Worm (Caenorhabditis elegans): ENCODE results near the gene M153.3.
A peak's percentile ranks its signal among the peaks of the same experiment; 100 is the strongest.

M153.3 gene

DNA sequence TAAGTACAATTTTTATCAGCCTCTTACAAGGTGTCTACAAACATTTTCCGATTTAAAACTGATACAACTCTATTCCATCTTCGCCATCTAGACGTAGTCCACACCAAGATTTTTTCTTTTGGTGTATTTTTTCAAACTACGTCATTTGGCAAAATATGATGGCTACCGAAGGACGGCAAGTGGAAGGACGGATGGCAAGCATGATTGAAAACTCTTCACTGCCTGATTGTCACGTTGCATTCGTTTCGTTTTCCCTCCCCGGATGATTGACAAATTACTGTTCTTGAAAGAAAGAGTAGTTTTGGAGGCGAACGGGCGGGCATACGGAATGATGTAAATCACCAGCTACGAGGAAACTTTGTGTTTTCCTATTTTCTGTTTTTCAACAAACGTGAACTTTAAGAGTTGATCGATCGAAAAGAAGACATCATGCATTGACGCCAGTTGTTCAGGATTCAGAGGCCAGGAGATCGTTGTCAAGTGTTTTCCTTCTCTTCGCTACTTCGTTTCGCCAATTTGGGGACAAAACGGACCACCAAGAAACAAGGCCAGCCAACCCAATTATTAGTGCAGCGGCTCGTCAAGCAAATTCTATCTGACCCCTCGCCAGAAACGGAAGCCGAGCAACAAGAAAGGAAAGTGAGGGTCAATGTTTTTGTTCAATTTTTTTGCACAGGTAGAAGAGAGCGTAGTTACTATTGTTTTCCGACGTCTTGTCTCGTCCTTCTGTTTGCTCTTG is 35.9 kb downstream of the M153.3 start:
- TF ChIP-seq ztf-29 (GFP tag; IDR thresholded peaks at IDR 0.05) (no peak), tab-1 (GFP tag; IDR thresholded peaks at IDR 0.05) (no peak), klf-2 (GFP tag; conservative IDR thresholded peaks at IDR 0.05) (no peak), T22C8.4 (GFP tag; IDR thresholded peaks at IDR 0.05) (no peak), flt-1 (GFP tag; IDR thresholded peaks at IDR 0.05) (no peak), ztf-23 (GFP tag; IDR thresholded peaks at IDR 0.05) (no peak)

DNA sequence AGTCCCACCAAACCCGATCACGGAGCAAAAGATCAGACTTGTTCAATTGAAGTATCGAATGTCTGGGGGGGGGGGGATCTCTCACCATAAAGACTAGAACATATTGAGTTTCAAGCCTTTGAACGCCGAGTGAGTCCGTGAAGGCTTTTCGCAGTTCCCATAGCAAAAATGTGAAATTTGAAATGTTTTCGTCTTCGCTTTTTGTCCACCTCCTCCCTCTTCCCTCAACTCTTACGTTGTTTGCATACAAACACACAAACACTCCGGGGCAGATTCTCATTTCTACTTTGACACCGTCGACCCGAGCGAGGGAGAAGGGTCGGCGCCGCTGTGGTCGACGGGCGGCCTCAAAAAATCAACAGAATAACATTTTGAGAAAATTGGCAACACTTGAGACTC is 36.4 kb downstream of the M153.3 start:
- TF ChIP-seq ref-1 (GFP tag; conservative IDR thresholded peaks at IDR 0.05) = no peak
- no peak for TF ChIP-seq klf-2 (GFP tag; conservative IDR thresholded peaks at IDR 0.05)
- TF ChIP-seq T22C8.4 (GFP tag; IDR thresholded peaks at IDR 0.05) = no peak
- TF ChIP-seq cog-1 (tag; optimal IDR thresholded peaks at IDR 0.05) = no peak
- TF ChIP-seq flt-1 (GFP tag; IDR thresholded peaks at IDR 0.05) = no peak
- TF ChIP-seq tab-1 (GFP tag; IDR thresholded peaks at IDR 0.05) = no peak
- no peak for TF ChIP-seq ztf-29 (GFP tag; IDR thresholded peaks at IDR 0.05)
- TF ChIP-seq med-1 (GFP tag; optimal IDR thresholded peaks at IDR 0.05; ENCODE audit: insufficient read depth) = no peak
- TF ChIP-seq ztf-23 (GFP tag; IDR thresholded peaks at IDR 0.05) = no peak

DNA sequence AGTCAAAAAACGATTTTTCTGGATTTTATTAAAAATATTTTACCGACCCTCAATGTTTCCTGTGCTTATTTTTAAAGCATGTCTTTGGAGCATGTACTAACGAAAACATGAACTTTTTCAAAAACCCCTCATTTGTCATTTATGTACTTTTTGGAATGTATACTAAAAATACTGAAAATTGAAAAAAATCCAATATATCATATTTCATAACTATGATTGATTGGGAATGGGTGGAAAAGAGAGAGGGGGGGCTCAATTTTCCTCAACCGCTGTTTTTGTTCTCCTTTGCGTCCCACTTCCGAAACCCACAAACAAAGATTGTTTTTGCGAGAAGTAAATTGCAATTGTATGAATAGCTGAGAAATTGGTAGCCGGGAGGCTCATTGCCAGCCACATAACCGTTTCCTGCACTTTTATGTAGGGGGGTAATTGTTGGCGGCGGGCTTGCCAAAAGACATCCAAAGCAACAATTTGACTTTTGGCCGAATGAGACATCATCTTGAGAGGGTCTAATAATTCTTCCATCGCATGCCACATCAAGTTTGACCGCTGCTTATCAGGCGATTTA is 37.2 kb downstream of the M153.3 start:
- TF ChIP-seq ref-1 (GFP tag; conservative IDR thresholded peaks at IDR 0.05) (no peak), klf-2 (GFP tag; conservative IDR thresholded peaks at IDR 0.05) (no peak), tab-1 (GFP tag; IDR thresholded peaks at IDR 0.05) (0 out of 2 replicates have a peak, but pooled peaks have one; percentile 66), flt-1 (GFP tag; IDR thresholded peaks at IDR 0.05) (no peak), ztf-29 (GFP tag; IDR thresholded peaks at IDR 0.05) (no peak), cog-1 (tag; optimal IDR thresholded peaks at IDR 0.05) (no peak), ztf-23 (GFP tag; IDR thresholded peaks at IDR 0.05) (no peak)

DNA sequence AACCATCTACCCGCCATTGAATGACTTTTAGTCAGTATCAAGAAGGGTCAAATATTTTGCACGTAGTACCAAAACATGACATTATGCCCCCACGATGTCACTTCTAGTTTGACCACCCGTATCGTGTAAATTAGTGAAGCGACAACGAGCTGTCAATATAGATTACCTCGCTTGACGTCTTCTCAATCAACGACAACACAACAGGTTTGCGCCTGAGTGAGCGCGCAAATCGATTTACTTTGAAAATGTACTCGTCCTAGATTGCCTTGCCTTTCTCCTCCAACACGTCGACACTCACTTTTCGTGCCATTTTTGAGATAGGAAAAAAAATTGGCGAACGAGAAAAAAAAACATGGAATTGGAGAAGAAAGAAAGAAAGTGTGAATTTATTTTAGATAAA is 38.0 kb downstream of the M153.3 start:
- no peak for TF ChIP-seq ref-1 (GFP tag; conservative IDR thresholded peaks at IDR 0.05)
- TF ChIP-seq ztf-29 (GFP tag; IDR thresholded peaks at IDR 0.05) = no peak
- no peak for TF ChIP-seq med-1 (GFP tag; optimal IDR thresholded peaks at IDR 0.05; ENCODE audit: insufficient read depth)

DNA sequence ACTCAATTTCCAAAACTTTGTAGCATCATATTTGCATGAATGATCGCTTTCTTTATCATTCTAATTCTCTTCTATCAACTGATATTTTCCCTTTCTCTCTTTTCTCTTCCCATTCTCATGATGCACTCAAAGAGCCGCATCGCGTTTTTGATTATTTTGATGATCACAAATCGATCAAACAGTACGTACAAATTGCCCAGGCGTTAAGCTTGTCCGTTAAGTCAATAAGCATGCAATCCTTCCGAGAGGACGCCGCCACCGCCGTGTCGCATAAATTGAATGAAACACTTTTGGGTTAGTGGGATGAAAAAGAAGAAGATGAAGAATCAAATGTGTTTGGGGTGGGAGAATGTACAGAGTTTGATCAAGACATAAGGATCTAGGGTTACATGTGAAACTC is 38.9 kb downstream of the M153.3 start:
- no peak for TF ChIP-seq ztf-29 (GFP tag; IDR thresholded peaks at IDR 0.05)
- TF ChIP-seq cog-1 (tag; optimal IDR thresholded peaks at IDR 0.05) = no peak

DNA sequence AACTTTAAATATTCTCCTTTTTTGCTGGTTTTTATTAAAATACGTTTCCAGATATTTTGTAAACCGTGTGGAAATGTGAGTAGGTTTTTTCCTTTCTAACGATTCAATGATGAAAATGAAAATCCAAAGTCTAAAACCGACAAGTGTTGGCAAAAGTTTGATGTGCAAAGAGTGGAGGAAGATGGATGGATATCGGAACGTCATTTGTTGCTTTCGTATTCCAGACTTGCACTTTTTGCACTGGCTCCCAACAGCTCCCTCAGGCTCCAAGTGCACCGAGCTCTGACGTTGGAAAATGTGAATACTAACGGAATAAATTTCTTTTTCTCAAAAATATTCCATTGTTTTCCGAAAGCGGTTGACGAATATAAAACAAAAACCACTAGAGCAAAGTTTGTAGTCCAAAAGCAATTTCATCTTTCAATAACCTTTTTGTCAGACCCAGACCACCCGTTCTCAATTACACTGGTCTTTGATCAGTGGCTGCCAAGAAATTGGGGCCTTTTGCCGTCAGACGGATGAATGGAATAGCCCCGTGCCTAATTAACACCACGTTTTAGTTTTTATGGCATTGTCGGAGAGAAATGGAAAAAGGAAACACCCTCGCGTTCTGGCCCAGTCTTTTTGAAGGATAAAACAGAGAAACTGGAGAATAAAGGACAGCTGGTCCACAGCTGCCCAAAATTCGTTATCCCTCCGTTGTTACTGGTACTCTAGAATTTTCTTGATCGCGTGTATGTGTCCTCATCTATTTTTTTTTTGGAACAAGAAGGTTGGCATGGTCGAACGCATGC is 40.2 kb downstream of the M153.3 start:
- TF ChIP-seq cog-1 (tag; optimal IDR thresholded peaks at IDR 0.05) (peak; percentile 51), flt-1 (GFP tag; IDR thresholded peaks at IDR 0.05) (0 out of 2 replicates have a peak, but pooled peaks have one; percentile 19), T22C8.4 (GFP tag; IDR thresholded peaks at IDR 0.05) (no peak), ztf-23 (GFP tag; IDR thresholded peaks at IDR 0.05) (no peak)

DNA sequence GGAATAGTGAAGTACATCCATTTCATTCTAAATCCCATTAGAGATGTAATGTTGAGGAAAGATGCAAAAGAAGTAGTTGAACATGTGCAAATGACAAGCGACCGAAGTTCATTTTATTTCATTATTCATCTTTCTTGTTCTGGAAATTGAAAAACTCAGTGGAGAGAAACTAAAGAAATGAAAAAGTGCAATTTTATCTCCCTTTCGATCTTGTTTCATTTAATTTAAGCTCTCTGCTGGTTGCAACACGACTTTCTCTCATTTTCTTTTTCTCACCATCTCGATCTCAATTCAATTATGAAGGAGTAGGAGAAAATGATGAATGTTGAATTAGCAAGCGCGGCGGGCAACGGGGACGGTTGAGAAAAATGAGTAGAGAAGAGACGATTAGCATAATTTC is 41.7 kb downstream of the M153.3 start:
- TF ChIP-seq klf-2 (GFP tag; conservative IDR thresholded peaks at IDR 0.05) (no peak), ref-1 (GFP tag; conservative IDR thresholded peaks at IDR 0.05) (no peak), flt-1 (GFP tag; IDR thresholded peaks at IDR 0.05) (no peak), T22C8.4 (GFP tag; IDR thresholded peaks at IDR 0.05) (no peak), ztf-23 (GFP tag; IDR thresholded peaks at IDR 0.05) (no peak), tab-1 (GFP tag; IDR thresholded peaks at IDR 0.05) (no peak), cog-1 (tag; optimal IDR thresholded peaks at IDR 0.05) (no peak), ztf-29 (GFP tag; IDR thresholded peaks at IDR 0.05) (no peak), med-1 (GFP tag; optimal IDR thresholded peaks at IDR 0.05; ENCODE audit: insufficient read depth) (no peak)

DNA sequence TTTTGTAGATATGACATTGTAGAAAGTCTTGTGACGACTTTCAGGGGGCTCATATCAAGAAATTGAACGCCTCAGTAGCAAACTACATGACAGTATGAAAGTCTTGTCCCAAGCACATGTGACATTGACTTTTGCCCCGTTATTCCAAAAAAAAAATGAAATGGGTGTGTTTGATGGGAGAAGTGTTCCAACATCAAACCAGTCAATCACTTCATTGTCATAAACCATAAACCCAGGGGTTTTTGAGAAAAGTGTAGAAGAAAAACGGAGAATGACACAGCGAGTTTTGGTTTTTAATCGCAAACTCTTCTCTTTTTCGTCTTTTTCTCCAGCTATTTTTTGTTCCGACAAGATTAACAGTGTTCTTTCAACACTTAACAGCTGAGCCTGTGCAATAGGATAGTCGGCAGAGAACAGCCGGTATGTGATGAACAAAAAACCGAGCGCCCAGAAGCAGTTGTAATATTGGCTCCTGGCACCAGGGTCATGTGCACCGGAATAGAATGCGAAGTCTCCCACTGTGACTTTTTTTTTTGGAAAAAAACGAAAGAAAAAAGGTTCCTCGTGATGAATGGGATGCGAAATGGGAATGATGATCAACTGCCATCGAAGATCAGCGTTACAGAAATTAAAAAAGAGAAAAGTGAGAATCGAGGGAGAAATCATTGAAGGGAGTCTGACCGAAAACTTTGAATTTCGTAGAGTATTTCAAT is 43.3 kb downstream of the M153.3 start:
- TF ChIP-seq tab-1 (GFP tag; IDR thresholded peaks at IDR 0.05) (no peak), ref-1 (GFP tag; conservative IDR thresholded peaks at IDR 0.05) (no peak), ztf-23 (GFP tag; IDR thresholded peaks at IDR 0.05) (no peak), ztf-29 (GFP tag; IDR thresholded peaks at IDR 0.05) (no peak), cog-1 (tag; optimal IDR thresholded peaks at IDR 0.05) (no peak), T22C8.4 (GFP tag; IDR thresholded peaks at IDR 0.05) (no peak), klf-2 (GFP tag; conservative IDR thresholded peaks at IDR 0.05) (no peak), med-1 (GFP tag; optimal IDR thresholded peaks at IDR 0.05; ENCODE audit: insufficient read depth) (no peak), flt-1 (GFP tag; IDR thresholded peaks at IDR 0.05) (no peak)

DNA sequence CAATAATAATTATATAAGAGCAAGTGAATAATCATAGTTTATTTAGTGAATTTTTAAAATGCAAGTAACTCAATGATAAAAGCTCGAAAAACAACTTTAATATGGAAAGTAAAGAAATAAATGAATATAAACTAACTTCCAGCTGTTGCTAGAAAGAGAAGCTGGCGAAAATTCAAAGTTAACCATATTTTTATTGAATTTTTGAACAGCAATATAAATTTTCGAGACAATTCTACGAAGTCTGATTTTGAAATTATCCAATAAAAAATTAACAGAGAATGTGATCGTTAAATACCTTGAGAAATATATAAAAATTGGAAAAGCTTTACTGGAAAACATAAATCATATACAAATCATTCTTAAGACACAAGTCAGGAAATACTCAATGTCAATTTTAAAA is 43.9 kb downstream of the M153.3 start:
- TF ChIP-seq klf-2 (GFP tag; conservative IDR thresholded peaks at IDR 0.05) (no peak), ztf-29 (GFP tag; IDR thresholded peaks at IDR 0.05) (no peak), ref-1 (GFP tag; conservative IDR thresholded peaks at IDR 0.05) (no peak), ztf-23 (GFP tag; IDR thresholded peaks at IDR 0.05) (no peak), cog-1 (tag; optimal IDR thresholded peaks at IDR 0.05) (no peak), med-1 (GFP tag; optimal IDR thresholded peaks at IDR 0.05; ENCODE audit: insufficient read depth) (no peak), T22C8.4 (GFP tag; IDR thresholded peaks at IDR 0.05) (no peak), tab-1 (GFP tag; IDR thresholded peaks at IDR 0.05) (no peak), flt-1 (GFP tag; IDR thresholded peaks at IDR 0.05) (no peak)

All from whole organism, midembryonic.